Worm (Caenorhabditis elegans): ENCODE data around the gene str-166.

str-166 gene

ce11 chrIV:4866599-4866998, 17.5 kb upstream of the str-166 start:
- no peak for TF ChIP-seq lin-35 (GFP tag; optimal IDR thresholded peaks at IDR 0.05)
- no peak for TF ChIP-seq egl-44 (GFP tag; IDR thresholded peaks at IDR 0.05)
- no peak for TF ChIP-seq rpc-1 (optimal IDR thresholded peaks at IDR 0.05)
- TF ChIP-seq rpc-1 (tag; optimal IDR thresholded peaks at IDR 0.05), result peak; percentile 60
- no peak for TF ChIP-seq snpc-4 (GFP tag; optimal IDR thresholded peaks at IDR 0.05)
- TF ChIP-seq snpc-4 (tag; optimal IDR thresholded peaks at IDR 0.05), result peak in 1 of 4 experiments; percentile 64
- TF ChIP-seq tlf-1 (GFP tag; optimal IDR thresholded peaks at IDR 0.05), result no peak

- TF ChIP-seq nfya-2 (GFP tag; IDR thresholded peaks at IDR 0.05) (no peak), gei-17 (GFP tag; optimal IDR thresholded peaks at IDR 0.05) (no peak), F57C9.4 (tag; optimal IDR thresholded peaks at IDR 0.05) (no peak), fkh-3 (tag; optimal IDR thresholded peaks at IDR 0.05) (no peak), aptf-3 (GFP tag; IDR thresholded peaks at IDR 0.05) (no peak), ztf-6 (GFP tag; IDR thresholded peaks at IDR 0.05) (no peak), lag-1 (GFP tag; IDR thresholded peaks at IDR 0.05) (no peak), athp-1 (tag; optimal IDR thresholded peaks at IDR 0.05) (no peak), ets-4 (GFP tag; optimal IDR thresholded peaks at IDR 0.05) (no peak), egrh-3 (GFP tag; IDR thresholded peaks at IDR 0.05) (no peak)
Measured at ce11 chrIV:4867610-4868009, 16.5 kb upstream of the str-166 start, which contains the start of gene str-172. Gene str-172 (minus strand): TSS chrIV:4867710.

ce11 chrIV:4870546-4870945, 13.5 kb upstream of the str-166 start, which contains the start of gene str-175:
Gene str-175 (minus strand): TSS chrIV:4870646.
- no peak for TF ChIP-seq dox-1 (GFP tag; IDR thresholded peaks at IDR 0.05)
- no peak for TF ChIP-seq tlf-1 (GFP tag; optimal IDR thresholded peaks at IDR 0.05)
- no peak for TF ChIP-seq D2030.7 (GFP tag; IDR thresholded peaks at IDR 0.05)
- TF ChIP-seq nfya-2 (GFP tag; IDR thresholded peaks at IDR 0.05), result no peak

- no peak for TF ChIP-seq lin-54 (GFP tag; optimal IDR thresholded peaks at IDR 0.05)
- no peak for TF ChIP-seq die-1 (tag; optimal IDR thresholded peaks at IDR 0.05)
- no peak for TF ChIP-seq Y56A3A.18 (GFP tag; IDR thresholded peaks at IDR 0.05)
- no peak for TF ChIP-seq F39B2.1 (GFP tag; IDR thresholded peaks at IDR 0.05)
- TF ChIP-seq nhr-27 (tag; optimal IDR thresholded peaks at IDR 0.05), result no peak
- TF ChIP-seq B0035.1 (tag; optimal IDR thresholded peaks at IDR 0.05), result no peak
- no peak for TF ChIP-seq attf-6 (GFP tag; IDR thresholded peaks at IDR 0.05)
- TF ChIP-seq akir-1 (GFP tag; optimal IDR thresholded peaks at IDR 0.05), result no peak
- TF ChIP-seq pha-4 (tag; optimal IDR thresholded peaks at IDR 0.05), result no peak
- TF ChIP-seq mes-4 (tag; optimal IDR thresholded peaks at IDR 0.05), result no peak
- no peak for TF ChIP-seq ztf-26 (tag; optimal IDR thresholded peaks at IDR 0.05)
- no peak for TF ChIP-seq tbp1 (GFP tag; optimal IDR thresholded peaks at IDR 0.05)
- TF ChIP-seq ceh-100 (GFP tag; IDR thresholded peaks at IDR 0.05), result no peak
- no peak for TF ChIP-seq madf-10 (tag; optimal IDR thresholded peaks at IDR 0.05)
- TF ChIP-seq xnd-1 (tag; optimal IDR thresholded peaks at IDR 0.05), result no peak
- no peak for TF ChIP-seq repo-1 (tag; optimal IDR thresholded peaks at IDR 0.05)
- TF ChIP-seq cebp-2 (GFP tag; IDR thresholded peaks at IDR 0.05), result no peak
Measured at ce11 chrIV:4874603-4875002, 9.5 kb upstream of the str-166 start, which contains the start of gene str-174. Gene str-174 (minus strand): TSS chrIV:4874703.

All from whole organism, young adult.